Fruit fly (Drosophila melanogaster): ENCODE results near the gene CG33310.

- TF ChIP-seq N (GFP tag; optimal IDR thresholded peaks at IDR 0.05) (no peak), Dif (GFP tag; optimal IDR thresholded peaks at IDR 0.05; ENCODE audit: partially characterized antibody) (no peak)
Observed at dm6 chr2L:15031650-15032049, 5.0 kb downstream of the CG33310 start, which contains the start of gene CG31832.

Measured in whole organism, wandering third instar larva.